Fruit fly (Drosophila melanogaster): ENCODE measurements around the gene jar.

jar gene

dm6 chr3R:24275463-24275862, 4.4 kb upstream of the jar start:
- TF ChIP-seq kay (GFP tag; ENCODE audit: borderline replicate concordance), result no peak
- TF ChIP-seq CG11617 (GFP tag; optimal IDR thresholded peaks at IDR 0.05), result no peak
- TF ChIP-seq CG7045 (GFP tag; optimal IDR thresholded peaks at IDR 0.05), result no peak
- no peak for TF ChIP-seq ovo (GFP tag; optimal IDR thresholded peaks at IDR 0.05)
- TF ChIP-seq Clk (GFP tag; optimal IDR thresholded peaks at IDR 0.05), result no peak
- TF ChIP-seq Crg-1 (GFP tag; optimal IDR thresholded peaks at IDR 0.05), result no peak
- TF ChIP-seq CG5204 (GFP tag; optimal IDR thresholded peaks at IDR 0.05), result no peak
- no peak for TF ChIP-seq CG12768 (GFP tag; optimal IDR thresholded peaks at IDR 0.05)
- no peak for TF ChIP-seq Mnt (GFP tag; optimal IDR thresholded peaks at IDR 0.05)
- TF ChIP-seq toe (GFP tag; optimal IDR thresholded peaks at IDR 0.05), result no peak
- TF ChIP-seq pad (GFP tag; optimal IDR thresholded peaks at IDR 0.05), result no peak
- no peak for TF ChIP-seq cic (GFP tag; optimal IDR thresholded peaks at IDR 0.05)
- no peak for TF ChIP-seq CG14711 (tag; optimal IDR thresholded peaks at IDR 0.05)
- TF ChIP-seq CG7101 (tag; optimal IDR thresholded peaks at IDR 0.05), result no peak
- no peak for TF ChIP-seq cnc (optimal IDR thresholded peaks at IDR 0.05)
- TF ChIP-seq tj (GFP tag; optimal IDR thresholded peaks at IDR 0.05), result no peak

DNA sequence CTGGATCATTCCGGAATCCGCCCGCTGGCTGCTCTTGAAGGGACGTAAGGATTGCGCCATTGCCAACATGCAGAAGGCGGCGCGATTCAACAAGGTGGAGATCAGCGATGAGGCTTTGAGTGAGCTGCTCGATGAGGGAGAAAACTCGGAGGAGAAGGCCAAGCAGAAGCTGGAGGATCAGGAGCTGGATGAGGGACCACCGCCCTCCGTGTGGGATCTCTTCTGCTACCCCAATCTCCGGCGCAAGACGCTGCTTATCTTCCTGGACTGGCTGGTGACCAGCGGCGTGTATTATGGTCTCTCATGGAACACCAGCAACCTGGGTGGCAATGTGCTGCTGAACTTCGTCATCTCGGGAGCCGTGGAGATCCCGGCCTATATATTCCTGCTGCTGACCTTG, 3.2 kb upstream of the jar start:
- TF ChIP-seq CG7045 (GFP tag; optimal IDR thresholded peaks at IDR 0.05) (no peak), pad (GFP tag; optimal IDR thresholded peaks at IDR 0.05) (no peak), CG12768 (GFP tag; optimal IDR thresholded peaks at IDR 0.05) (no peak), kay (GFP tag; ENCODE audit: borderline replicate concordance) (no peak), CG5204 (GFP tag; optimal IDR thresholded peaks at IDR 0.05) (no peak), cic (GFP tag; optimal IDR thresholded peaks at IDR 0.05) (no peak), CG14711 (tag; optimal IDR thresholded peaks at IDR 0.05) (no peak), CG1620 (GFP tag; optimal IDR thresholded peaks at IDR 0.05) (no peak), cnc (optimal IDR thresholded peaks at IDR 0.05) (no peak), CG33017 (tag; optimal IDR thresholded peaks at IDR 0.05) (no peak), Mnt (GFP tag; optimal IDR thresholded peaks at IDR 0.05) (no peak), toe (GFP tag; optimal IDR thresholded peaks at IDR 0.05) (no peak), CG7101 (tag; optimal IDR thresholded peaks at IDR 0.05) (no peak)

dm6 chr3R:24272775-24273290, 1.8 kb upstream of the jar start, which contains the start of gene Orct2:
Orct2 (plus strand) TSS chr3R:24273029.
- TF ChIP-seq cnc (optimal IDR thresholded peaks at IDR 0.05) (no peak), Mnt (GFP tag; optimal IDR thresholded peaks at IDR 0.05) (peak; percentile 82), bab1 (GFP tag; optimal IDR thresholded peaks at IDR 0.05) (no peak), cic (GFP tag; optimal IDR thresholded peaks at IDR 0.05) (peak; percentile 31), tj (GFP tag; optimal IDR thresholded peaks at IDR 0.05) (peak; percentile 50), pad (GFP tag; optimal IDR thresholded peaks at IDR 0.05) (peak; percentile 17), toe (GFP tag; optimal IDR thresholded peaks at IDR 0.05) (peak; percentile 16), Crg-1 (GFP tag; optimal IDR thresholded peaks at IDR 0.05) (no peak), CG7045 (GFP tag; optimal IDR thresholded peaks at IDR 0.05) (peak; percentile 35), Clk (GFP tag; optimal IDR thresholded peaks at IDR 0.05) (no peak), CG12768 (GFP tag; optimal IDR thresholded peaks at IDR 0.05) (peak; percentile 50), CG33017 (tag; optimal IDR thresholded peaks at IDR 0.05) (no peak), kay (GFP tag; ENCODE audit: borderline replicate concordance) (no peak), Hr96 (GFP tag; optimal IDR thresholded peaks at IDR 0.05) (no peak)

- TF ChIP-seq Crg-1 (GFP tag; optimal IDR thresholded peaks at IDR 0.05), result no peak
- no peak for TF ChIP-seq CG7101 (tag; optimal IDR thresholded peaks at IDR 0.05)
- no peak for TF ChIP-seq CG1620 (GFP tag; optimal IDR thresholded peaks at IDR 0.05)
- TF ChIP-seq tj (GFP tag; optimal IDR thresholded peaks at IDR 0.05), result peak; percentile 64
- TF ChIP-seq cnc (optimal IDR thresholded peaks at IDR 0.05), result no peak
- no peak for TF ChIP-seq CG12768 (GFP tag; optimal IDR thresholded peaks at IDR 0.05)
- TF ChIP-seq kay (GFP tag; ENCODE audit: borderline replicate concordance), result no peak
- no peak for TF ChIP-seq toe (GFP tag; optimal IDR thresholded peaks at IDR 0.05)
- TF ChIP-seq ovo (GFP tag; optimal IDR thresholded peaks at IDR 0.05), result no peak
- TF ChIP-seq bab1 (GFP tag; optimal IDR thresholded peaks at IDR 0.05), result peak; percentile 16
- no peak for TF ChIP-seq Clk (GFP tag; optimal IDR thresholded peaks at IDR 0.05)
- TF ChIP-seq Mnt (GFP tag; optimal IDR thresholded peaks at IDR 0.05), result no peak
- no peak for TF ChIP-seq CG33017 (tag; optimal IDR thresholded peaks at IDR 0.05)
- TF ChIP-seq Hr96 (GFP tag; optimal IDR thresholded peaks at IDR 0.05), result no peak
Measured at dm6 chr3R:24272232-24272631, 1.2 kb upstream of the jar start.

- TF ChIP-seq tj (GFP tag; optimal IDR thresholded peaks at IDR 0.05), result peak; percentile 96
- no peak for TF ChIP-seq CG12768 (GFP tag; optimal IDR thresholded peaks at IDR 0.05)
Measured at dm6 chr3R:24270578-24270977, 455 bp downstream of the jar start.

DNA sequence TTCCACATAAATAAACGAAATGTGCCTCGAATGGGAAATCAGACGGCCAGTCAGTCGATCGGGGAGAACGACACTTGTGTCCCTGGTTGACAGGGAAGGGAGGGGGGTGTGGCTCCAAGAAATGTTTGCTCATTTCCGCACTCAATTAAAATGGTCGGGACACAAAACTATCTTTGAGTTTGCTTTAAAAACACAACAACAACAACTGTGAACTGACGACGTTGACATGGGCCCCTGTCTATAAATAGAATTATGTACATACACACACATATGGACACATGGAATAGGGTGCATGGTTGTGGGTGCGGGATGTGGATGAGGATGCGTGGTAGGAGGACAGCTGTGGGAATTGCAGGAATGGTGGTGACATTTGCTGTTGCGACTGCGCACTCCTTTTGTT, 999 bp downstream of the jar start:
- TF ChIP-seq tj (GFP tag; optimal IDR thresholded peaks at IDR 0.05) (no peak), cic (GFP tag; optimal IDR thresholded peaks at IDR 0.05) (no peak), Mnt (GFP tag; optimal IDR thresholded peaks at IDR 0.05) (no peak), bab1 (GFP tag; optimal IDR thresholded peaks at IDR 0.05) (no peak), toe (GFP tag; optimal IDR thresholded peaks at IDR 0.05) (no peak), Clk (GFP tag; optimal IDR thresholded peaks at IDR 0.05) (no peak), CG33017 (tag; optimal IDR thresholded peaks at IDR 0.05) (no peak), pad (GFP tag; optimal IDR thresholded peaks at IDR 0.05) (no peak), Crg-1 (GFP tag; optimal IDR thresholded peaks at IDR 0.05) (no peak), CG1620 (GFP tag; optimal IDR thresholded peaks at IDR 0.05) (no peak), CG7101 (tag; optimal IDR thresholded peaks at IDR 0.05) (no peak), kay (GFP tag; ENCODE audit: borderline replicate concordance) (no peak), CG5204 (GFP tag; optimal IDR thresholded peaks at IDR 0.05) (no peak), cnc (optimal IDR thresholded peaks at IDR 0.05) (no peak), CG11617 (GFP tag; optimal IDR thresholded peaks at IDR 0.05) (no peak)

Data from whole organism, adult.